Fruit fly (Drosophila melanogaster) whole organism, pupa: ENCODE results near the gene CG46339.

Experiments
- CG15710 ChIP-seq: fragments of 200-800 bp; sonication (Bioruptor generic); optimal IDR thresholded peaks from 2 replicates; lab custom pipeline; 2018; ENCODE audit warnings: missing biosample characterization, mild to moderate bottlenecking, missing genetic modification characterization, moderate library complexity
- CG9948 ChIP-seq: fragments of 200-800 bp; sonication (Bioruptor generic); optimal IDR thresholded peaks from 2 replicates; lab custom pipeline; 2018; ENCODE audit warnings: missing biosample characterization, mild to moderate bottlenecking, missing genetic modification characterization, moderate library complexity
- EcR ChIP-seq: fragments of 200-800 bp; sonication (Bioruptor generic); optimal IDR thresholded peaks from 3 replicates; lab custom pipeline; 2019; ENCODE audit warnings: missing biosample characterization, missing genetic modification characterization, mild to moderate bottlenecking, moderate library complexity, missing genetic modification reagents
- Snoo ChIP-seq: fragments of 200-800 bp; sonication (Bioruptor generic); optimal IDR thresholded peaks from 3 replicates; lab custom pipeline; 2017; ENCODE audit warnings: missing biosample characterization, mild to moderate bottlenecking, missing genetic modification characterization, inconsistent platforms
- gl ChIP-seq: fragments of 200-800 bp; sonication (Bioruptor generic); optimal IDR thresholded peaks from 2 replicates; lab custom pipeline; 2018; ENCODE audit warnings: missing biosample characterization, mild to moderate bottlenecking, missing genetic modification characterization

dm6 chr3R:26918857-26919256 is 3.3 kb downstream of the CG46339 start:
- no peak for TF ChIP-seq CG9948 (tag; lab: Kevin White, UChicago)
- no peak for TF ChIP-seq gl (tag; lab: Kevin White, UChicago)
- no peak for TF ChIP-seq CG15710 (tag; lab: Kevin White, UChicago)
- TF ChIP-seq Snoo (tag; lab: Kevin White, UChicago), result no peak
- TF ChIP-seq EcR (GFP tag; lab: Kevin White, UChicago), result no peak
